Worm (Caenorhabditis elegans): ENCODE data around the gene Y41D4B.11.

The Y41D4B.11 gene

DNA sequence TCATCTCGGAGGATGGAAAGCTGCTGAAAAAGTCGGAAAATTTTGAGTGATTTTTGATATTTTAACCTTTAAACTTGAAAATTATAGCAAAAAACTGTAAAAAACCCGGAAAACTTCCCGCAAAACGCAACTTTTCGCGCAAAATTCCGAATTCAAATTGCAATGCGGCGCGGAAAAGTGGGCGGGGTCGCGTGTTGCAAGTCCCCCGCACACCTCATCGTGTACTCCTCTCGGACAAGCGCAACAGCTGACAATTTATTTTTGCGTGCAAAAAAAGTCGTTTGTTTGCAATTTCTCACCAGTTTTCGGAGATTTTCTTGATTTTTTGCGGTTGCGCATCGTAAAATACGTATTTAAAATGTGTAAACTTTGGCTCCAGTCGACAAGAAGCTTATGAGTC is 9.7 kb upstream of the Y41D4B.11 start, which contains the start of gene npp-8 (continued):
- TF ChIP-seq pha-4 (GFP tag; IDR thresholded peaks at IDR 0.05): peak; percentile 86
- no peak for TF ChIP-seq pha-4 (tag; optimal IDR thresholded peaks at IDR 0.05)
- TF ChIP-seq fos-1 (tag; optimal IDR thresholded peaks at IDR 0.05): no peak
- peak in 1 of 2 experiments; percentile 85 for TF ChIP-seq hif-1 (tag; optimal IDR thresholded peaks at IDR 0.05)
- TF ChIP-seq ceh-82 (tag; optimal IDR thresholded peaks at IDR 0.05): no peak
- TF ChIP-seq lin-15B (tag; optimal IDR thresholded peaks at IDR 0.05): peak; percentile 43
- TF ChIP-seq lin-39 (tag; optimal IDR thresholded peaks at IDR 0.05): no peak
- TF ChIP-seq lim-7 (GFP tag; IDR thresholded peaks at IDR 0.05): no peak
- peak; percentile 91 for TF ChIP-seq lin-13 (GFP tag; optimal IDR thresholded peaks at IDR 0.05)
- no peak for TF ChIP-seq sdz-12 (GFP tag; optimal IDR thresholded peaks at IDR 0.05)
- no peak for TF ChIP-seq Y75B8A.6 (GFP tag; IDR thresholded peaks at IDR 0.05)
- no peak for TF ChIP-seq Y105C5A.15 (GFP tag; IDR thresholded peaks at IDR 0.05)
- no peak for TF ChIP-seq zip-2 (tag; optimal IDR thresholded peaks at IDR 0.05)
- TF ChIP-seq nhr-76 (tag; optimal IDR thresholded peaks at IDR 0.05): no peak
- peak; percentile 57; the same call in 1 of the 2 replicates for TF ChIP-seq snpc-1.2 (GFP tag; IDR thresholded peaks at IDR 0.05)
- TF ChIP-seq nhr-25 (tag; optimal IDR thresholded peaks at IDR 0.05; ENCODE audit: borderline replicate concordance, insufficient read depth): peak; percentile 67
- TF ChIP-seq snpc-4 (tag; optimal IDR thresholded peaks at IDR 0.05): no peak
- peak in 1 of 2 experiments; percentile 48; a peak in 1 of 4 replicates for TF ChIP-seq madf-5 (GFP tag; IDR thresholded peaks at IDR 0.05)
- no peak for TF ChIP-seq dmd-8 (GFP tag; IDR thresholded peaks at IDR 0.05)
- TF ChIP-seq gei-8 (GFP tag; optimal IDR thresholded peaks at IDR 0.05): peak; percentile 40
- TF ChIP-seq T26A8.4 (GFP tag; IDR thresholded peaks at IDR 0.05): peak; percentile 86
- TF ChIP-seq nhr-77 (tag; optimal IDR thresholded peaks at IDR 0.05): peak; percentile 81
- peak; percentile 59 for TF ChIP-seq F37D6.2 (tag; optimal IDR thresholded peaks at IDR 0.05)
- 0 out of 2 replicates have a peak, but pooled peaks have one; percentile 67 for TF ChIP-seq saeg-2 (GFP tag; IDR thresholded peaks at IDR 0.05)
- TF ChIP-seq nhr-48 (tag; optimal IDR thresholded peaks at IDR 0.05): peak; percentile 59
- TF ChIP-seq unc-39 (tag; optimal IDR thresholded peaks at IDR 0.05): no peak
- peak; percentile 74 for TF ChIP-seq vab-7 (GFP tag; IDR thresholded peaks at IDR 0.05)
- TF ChIP-seq F10B5.3 (tag; optimal IDR thresholded peaks at IDR 0.05): peak; percentile 33
- TF ChIP-seq lir-3 (tag; optimal IDR thresholded peaks at IDR 0.05): no peak
- TF ChIP-seq nhr-111 (GFP tag; optimal IDR thresholded peaks at IDR 0.05): no peak
- TF ChIP-seq lin-38 (GFP tag; IDR thresholded peaks at IDR 0.05): peak; percentile 90
- 0 out of 2 replicates have a peak, but pooled peaks have one; percentile 32 for TF ChIP-seq ZK337.2 (GFP tag; IDR thresholded peaks at IDR 0.05)
- 0 out of 2 replicates have a peak, but pooled peaks have one; percentile 22 for TF ChIP-seq ceh-44 (GFP tag; IDR thresholded peaks at IDR 0.05)
- no peak for TF ChIP-seq ces-1 (GFP tag; optimal IDR thresholded peaks at IDR 0.05)
- peak; percentile 27; the same call in 1 of the 2 replicates for TF ChIP-seq mdt-29 (GFP tag; IDR thresholded peaks at IDR 0.05)
- TF ChIP-seq nhr-6 (tag; optimal IDR thresholded peaks at IDR 0.05): peak; percentile 56
- peak in 1 of 2 experiments; percentile 88 for TF ChIP-seq lsy-2 (tag; optimal IDR thresholded peaks at IDR 0.05)
- TF ChIP-seq nhr-11 (tag; optimal IDR thresholded peaks at IDR 0.05): peak; percentile 59
- TF ChIP-seq T20F7.1 (GFP tag; optimal IDR thresholded peaks at IDR 0.05): no peak
- TF ChIP-seq F26F4.8 (GFP tag; conservative IDR thresholded peaks at IDR 0.05): no peak

ce11 chrIV:1597018-1597417 is 8.5 kb upstream of the Y41D4B.11 start, which contains the start of gene ced-2:
Gene ced-2, plus strand, starts transcription at chrIV:1597318.
- no peak for TF ChIP-seq mes-2 (tag; optimal IDR thresholded peaks at IDR 0.05; ENCODE audit: poor library complexity, severe bottlenecking)
- TF ChIP-seq set-16 (GFP tag; IDR thresholded peaks at IDR 0.05): no peak
- no peak for TF ChIP-seq unc-62 (GFP tag; optimal IDR thresholded peaks at IDR 0.05 in 1 of 2)
- TF ChIP-seq unc-62 (tag; optimal IDR thresholded peaks at IDR 0.05): no peak
- TF ChIP-seq madf-5 (GFP tag; IDR thresholded peaks at IDR 0.05): no peak
- TF ChIP-seq skn-1 (tag; optimal IDR thresholded peaks at IDR 0.05): no peak
- no peak for TF ChIP-seq F37D6.2 (tag; optimal IDR thresholded peaks at IDR 0.05)
- TF ChIP-seq egl-43 (GFP tag; IDR thresholded peaks at IDR 0.05): no peak
- no peak for TF ChIP-seq T26A8.4 (GFP tag; IDR thresholded peaks at IDR 0.05)
- TF ChIP-seq hlh-11 (tag; optimal IDR thresholded peaks at IDR 0.05): no peak
- no peak for TF ChIP-seq nhr-41 (GFP tag; IDR thresholded peaks at IDR 0.05)
- no peak for TF ChIP-seq snpc-1.2 (GFP tag; IDR thresholded peaks at IDR 0.05)
- no peak for TF ChIP-seq unc-130 (GFP tag; optimal IDR thresholded peaks at IDR 0.05)
- TF ChIP-seq snpc-4 (tag; optimal IDR thresholded peaks at IDR 0.05): no peak
- TF ChIP-seq T20F7.1 (GFP tag; optimal IDR thresholded peaks at IDR 0.05): no peak
- no peak for TF ChIP-seq fkh-10 (GFP tag; optimal IDR thresholded peaks at IDR 0.05)

Data from whole organism, L4 larva.